Worm (Caenorhabditis elegans) whole organism, L4 larva: ENCODE data around the gene mks-5.

Source experiments
- ZK546.5 ChIP-seq, 2 experiments: sonication (generic microtip); optimal IDR thresholded peaks; 2 replicates each; lab custom pipeline; 2017; ENCODE audit warnings: missing biosample characterization in 2 of 2, missing genetic modification characterization in 2 of 2
- aly-2 ChIP-seq: sonication (generic microtip); optimal IDR thresholded peaks from 2 replicates; lab custom pipeline; 2018; ENCODE audit warnings: missing biosample characterization, missing genetic modification characterization
- ama-1 ChIP-seq: fragments of 150-350 bp; optimal IDR thresholded peaks from 2 replicates; lab custom pipeline; 2014; ENCODE audit warnings: inconsistent platforms, mixed read lengths
- ceh-82 ChIP-seq: sonication (generic microtip); optimal IDR thresholded peaks from 2 replicates; lab custom pipeline; 2017; ENCODE audit warnings: missing biosample characterization, missing genetic modification characterization
- dmd-8 ChIP-seq: fragments of 200-800 bp; sonication (Bioruptor generic); IDR thresholded peaks from 2 replicates; pipeline ENCODE4 v1.3.6; 2022; ENCODE audit warnings: missing genetic modification characterization, missing compliant biosample characterization
- lim-7 ChIP-seq: fragments of 200-800 bp; sonication (Bioruptor generic); IDR thresholded peaks from 2 replicates; pipeline ENCODE4 v1.3.6; 2022; ENCODE audit warnings: missing genetic modification characterization, missing compliant biosample characterization
- lin-13 ChIP-seq: fragments of 150-350 bp; optimal IDR thresholded peaks from 2 replicates; lab custom pipeline; 2014; ENCODE audit warnings: missing biosample characterization, missing genetic modification reagents, missing genetic modification characterization
- lin-38 ChIP-seq: fragments of 200-800 bp; sonication (Bioruptor generic); IDR thresholded peaks from 2 replicates; pipeline ENCODE4 v1.3.6; 2022; ENCODE audit warnings: missing genetic modification reagents, missing genetic modification characterization, missing compliant biosample characterization
- mep-1 ChIP-seq: fragments of 150-350 bp; sonication (generic microtip); optimal IDR thresholded peaks from 3 replicates; lab custom pipeline; 2014; ENCODE audit warnings: missing biosample characterization, missing genetic modification characterization
- pqm-1 ChIP-seq: sonication (generic microtip); optimal IDR thresholded peaks from 2 replicates; lab custom pipeline; 2017; ENCODE audit warnings: missing biosample characterization, missing genetic modification characterization
- unc-62 ChIP-seq, 3 experiments: fragments of 150-350 bp in 1 of 3; sonication (generic microtip); optimal IDR thresholded peaks in 2 of 3; peaks in 1 of 3; 1 replicate in 1 of 3; 2 replicates in 2 of 3; lab custom pipeline; 2014 to 2017; ENCODE audit warnings: missing biosample characterization in 3 of 3, missing genetic modification characterization in 3 of 3, missing genetic modification reagents in 3 of 3, missing genotype in 1 of 3
- zag-1 ChIP-seq: fragments of 150-350 bp; optimal IDR thresholded peaks from 2 replicates; lab custom pipeline; 2014; ENCODE audit warnings: missing biosample characterization, missing genetic modification characterization

DNA sequence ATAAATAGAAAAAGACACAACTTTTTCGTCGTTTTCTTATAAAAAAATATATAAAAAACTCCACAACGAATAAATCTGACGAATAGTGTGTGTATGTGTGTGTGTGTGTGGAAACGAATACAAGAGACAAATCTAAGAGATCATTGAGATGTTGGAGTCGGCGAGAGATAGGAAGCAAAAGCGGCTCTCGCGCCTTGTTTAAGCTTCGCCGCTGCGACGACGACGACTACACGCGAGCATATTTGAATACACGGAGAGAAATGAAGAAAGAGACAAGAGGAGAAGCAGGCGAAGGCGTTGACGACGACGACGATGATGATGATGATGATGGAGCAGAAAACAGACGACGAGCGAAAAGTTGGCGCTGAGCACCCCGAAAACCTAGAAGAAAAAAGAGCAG, 24.8 kb downstream of the mks-5 start:
- TF ChIP-seq unc-62 (GFP tag; optimal IDR thresholded peaks at IDR 0.05 in 1 of 2; lab: Kevin White, UChicago) (no peak), unc-62 (tag; optimal IDR thresholded peaks at IDR 0.05; lab: Kevin White, UChicago) (no peak), pqm-1 (tag; lab: Kevin White, UChicago) (no peak), mep-1 (tag; lab: Kevin White, UChicago) (peak; percentile 31), zag-1 (tag; lab: Kevin White, UChicago) (no peak), ceh-82 (no peak), ama-1 (lab: Kevin White, UChicago) (no peak), aly-2 (tag; lab: Kevin White, UChicago) (no peak), lim-7 (GFP tag; lab: Robert Waterston, UW) (no peak), lin-38 (GFP tag; lab: Robert Waterston, UW) (no peak), lin-13 (GFP tag; lab: Kevin White, UChicago) (no peak), ZK546.5 (tag; optimal IDR thresholded peaks at IDR 0.05; lab: Kevin White, UChicago) (no peak), dmd-8 (no peak)
